Worm (Caenorhabditis elegans): Measurements from ENCODE around the gene unc-31.

unc-31 gene

ce11 chrIV:12785988-12786387, 12.3 kb downstream of the unc-31 start (continued):
- TF ChIP-seq snpc-3.4 (tag; optimal IDR thresholded peaks at IDR 0.05) (peak; percentile 65), hsf-1 (GFP tag; IDR thresholded peaks at IDR 0.05) (peak; percentile 88), Y95B8A.8 (GFP tag; IDR thresholded peaks at IDR 0.05) (no peak), let-526 (GFP tag; IDR thresholded peaks at IDR 0.05) (no peak), ceh-40 (GFP tag; IDR thresholded peaks at IDR 0.05) (no peak), let-607 (tag; optimal IDR thresholded peaks at IDR 0.05) (no peak), fkh-3 (tag; optimal IDR thresholded peaks at IDR 0.05) (no peak), Y56A3A.18 (GFP tag; IDR thresholded peaks at IDR 0.05) (0 out of 2 replicates have a peak, but pooled peaks have one; percentile 11), pbrm-1 (GFP tag; IDR thresholded peaks at IDR 0.05) (peak; percentile 91), bed-1 (GFP tag; IDR thresholded peaks at IDR 0.05) (no peak), ztf-26 (tag; optimal IDR thresholded peaks at IDR 0.05) (no peak), nfyb-1 (GFP tag; IDR thresholded peaks at IDR 0.05) (peak; percentile 55; the same call in 1 of the 2 replicates), ceh-100 (GFP tag; IDR thresholded peaks at IDR 0.05) (no peak), nfya-1 (tag; optimal IDR thresholded peaks at IDR 0.05; ENCODE audit: borderline replicate concordance, insufficient read depth) (no peak), efl-1 (GFP tag; optimal IDR thresholded peaks at IDR 0.05) (peak; percentile 13), F10E7.11 (tag; optimal IDR thresholded peaks at IDR 0.05) (no peak), mes-4 (tag; optimal IDR thresholded peaks at IDR 0.05) (no peak), ztf-25 (GFP tag; IDR thresholded peaks at IDR 0.05) (no peak), C06A6.2 (GFP tag; conservative IDR thresholded peaks at IDR 0.05) (no peak), Y79H2A.3 (GFP tag; conservative IDR thresholded peaks at IDR 0.05) (no peak), ztf-3 (GFP tag; optimal IDR thresholded peaks at IDR 0.05) (no peak), lir-1 (GFP tag; conservative IDR thresholded peaks at IDR 0.05) (no peak), ztf-6 (GFP tag; IDR thresholded peaks at IDR 0.05) (no peak), xnd-1 (tag; optimal IDR thresholded peaks at IDR 0.05) (no peak), cebp-1 (GFP tag; IDR thresholded peaks at IDR 0.05) (no peak), cebp-1 (tag; optimal IDR thresholded peaks at IDR 0.05) (no peak), sptf-2 (GFP tag; optimal IDR thresholded peaks at IDR 0.05) (no peak), unc-130 (GFP tag; optimal IDR thresholded peaks at IDR 0.05) (no peak), ekl-4 (GFP tag; IDR thresholded peaks at IDR 0.05) (no peak; the same call in 1 of the 2 replicates), rpc-1 (optimal IDR thresholded peaks at IDR 0.05) (no peak), rpc-1 (tag; optimal IDR thresholded peaks at IDR 0.05) (no peak), rcor-1 (GFP tag; IDR thresholded peaks at IDR 0.05) (peak; percentile 64), F55B11.4 (tag; optimal IDR thresholded peaks at IDR 0.05; ENCODE audit: borderline replicate concordance, insufficient read depth) (no peak), ZK185.1 (tag; optimal IDR thresholded peaks at IDR 0.05; ENCODE audit: poor library complexity, severe bottlenecking) (no peak), unc-62 (GFP tag; optimal IDR thresholded peaks at IDR 0.05) (no peak), mel-28 (tag; optimal IDR thresholded peaks at IDR 0.05; ENCODE audit: borderline replicate concordance) (no peak), Y53F4B.3 (GFP tag; IDR thresholded peaks at IDR 0.05) (no peak), tbx-9 (tag; optimal IDR thresholded peaks at IDR 0.05; ENCODE audit: borderline replicate concordance) (no peak), lsl-1 (GFP tag; optimal IDR thresholded peaks at IDR 0.05) (peak; percentile 60), nhr-120 (GFP tag; IDR thresholded peaks at IDR 0.05) (no peak), ztf-22 (GFP tag; optimal IDR thresholded peaks at IDR 0.05) (no peak), madf-10 (tag; optimal IDR thresholded peaks at IDR 0.05) (no peak), tlf-1 (GFP tag; optimal IDR thresholded peaks at IDR 0.05) (no peak), cebp-2 (GFP tag; IDR thresholded peaks at IDR 0.05) (no peak), F22D6.2 (tag; optimal IDR thresholded peaks at IDR 0.05) (no peak), ceh-91 (GFP tag; IDR thresholded peaks at IDR 0.05) (no peak), F49E8.2 (tag; optimal IDR thresholded peaks at IDR 0.05; ENCODE audit: insufficient read depth) (peak; percentile 58), hlh-26 (GFP tag; conservative IDR thresholded peaks at IDR 0.05) (no peak), egl-44 (GFP tag; IDR thresholded peaks at IDR 0.05) (no peak), B0035.1 (tag; optimal IDR thresholded peaks at IDR 0.05) (no peak)

Data from whole organism, young adult.